Worm (Caenorhabditis elegans) whole organism, mixed stage, embryonic: ENCODE results near the gene igdb-3.

ENCODE experiments used
- elt-1 ChIP-seq: sonication (generic microtip); optimal IDR thresholded peaks from 2 replicates; lab custom pipeline; 2017; ENCODE audit warnings: missing genetic modification characterization, mild to moderate bottlenecking, missing compliant biosample characterization, antibody characterized with exemption, moderate library complexity, borderline replicate concordance; ENCODE audit not compliant: insufficient read depth
- elt-3 ChIP-seq: fragments of 150-350 bp; optimal IDR thresholded peaks from 2 replicates; lab custom pipeline; 2014; ENCODE audit warnings: missing biosample characterization, missing genetic modification characterization
- lsy-2 ChIP-seq: fragments of 150-350 bp; optimal IDR thresholded peaks from 2 replicates; lab custom pipeline; 2014; ENCODE audit warnings: missing biosample characterization, missing genetic modification characterization
- nhr-28 ChIP-seq: fragments of 150-350 bp; optimal IDR thresholded peaks from 2 replicates; lab custom pipeline; 2014; ENCODE audit warnings: missing biosample characterization, missing genetic modification characterization
- nhr-76 ChIP-seq: sonication (generic microtip); optimal IDR thresholded peaks from 2 replicates; lab custom pipeline; 2017; ENCODE audit warnings: missing biosample characterization, missing genetic modification characterization
- pha-4 ChIP-seq: fragments of 150-350 bp; optimal IDR thresholded peaks from 2 replicates; lab custom pipeline; 2018; ENCODE audit warnings: missing biosample characterization, missing genetic modification reagents, missing genetic modification characterization
- tbx-8 ChIP-seq: fragments of 200-800 bp; sonication (Bioruptor generic); optimal IDR thresholded peaks from 2 replicates; lab custom pipeline; 2018; ENCODE audit warnings: mild to moderate bottlenecking, missing genetic modification characterization, moderate library complexity, missing compliant biosample characterization
- unc-39 ChIP-seq: fragments of 150-350 bp; optimal IDR thresholded peaks from 2 replicates; lab custom pipeline; 2014; ENCODE audit warnings: missing biosample characterization, missing genetic modification characterization
- ztf-11 ChIP-seq: fragments of 150-350 bp; optimal IDR thresholded peaks from 2 replicates; lab custom pipeline; 2014; ENCODE audit warnings: missing biosample characterization, missing genetic modification characterization

- TF ChIP-seq nhr-28 (tag; lab: Kevin White, UChicago) (no peak), nhr-76 (no peak), unc-39 (no peak), elt-3 (tag; lab: Kevin White, UChicago) (no peak), lsy-2 (tag; lab: Kevin White, UChicago) (no peak), elt-1 (no peak), ztf-11 (no peak), pha-4 (tag; lab: Kevin White, UChicago) (no peak), tbx-8 (GFP tag; lab: Kevin White, UChicago) (no peak)
Observed at ce11 chrX:6360658-6361057, 24.6 kb upstream of the igdb-3 start, which contains the start of gene C03B1.14.
